Fruit fly (Drosophila melanogaster) whole organism, embryonic: Measurements from ENCODE around the gene sisA.

Source experiments
- Atf3 ChIP-seq: fragments of 200-800 bp; sonication (Bioruptor generic); optimal IDR thresholded peaks from 3 replicates; lab custom pipeline; 2016; ENCODE audit warnings: missing biosample characterization, missing genetic modification characterization
- Atf6 ChIP-seq: fragments of 200-800 bp; sonication (Bioruptor generic); IDR thresholded peaks from 2 replicates; pipeline ENCODE4 v1.3.6; 2022; ENCODE audit warnings: missing biosample characterization, missing genetic modification characterization
- Bgb ChIP-seq: fragments of 200-800 bp; sonication (Bioruptor generic); IDR thresholded peaks from 2 replicates; pipeline ENCODE4 v1.3.6; 2022; ENCODE audit warnings: missing biosample characterization, missing genetic modification characterization; ENCODE audit not compliant: partially characterized antibody
- Bteb2 ChIP-seq: fragments of 200-800 bp; sonication (Bioruptor generic); optimal IDR thresholded peaks from 2 replicates; lab custom pipeline; 2016; ENCODE audit warnings: missing biosample characterization, missing genetic modification characterization
- CG10267 ChIP-seq: fragments of 200-800 bp; sonication (Bioruptor generic); optimal IDR thresholded peaks from 2 replicates; lab custom pipeline; 2018; ENCODE audit warnings: missing biosample characterization, mild to moderate bottlenecking, missing genetic modification characterization, moderate library complexity
- CG10366 ChIP-seq: fragments of 200-800 bp; sonication (Bioruptor generic); IDR thresholded peaks from 2 replicates; pipeline ENCODE4 v1.3.6; 2022; ENCODE audit warnings: missing biosample characterization, missing genetic modification characterization
- CG10565 ChIP-seq: fragments of 200-800 bp; sonication (Bioruptor generic); optimal IDR thresholded peaks from 3 replicates; lab custom pipeline; 2016; ENCODE audit warnings: missing biosample characterization, mild to moderate bottlenecking, missing genetic modification characterization
- CG11085 ChIP-seq: fragments of 200-800 bp; sonication (Bioruptor generic); IDR thresholded peaks from 2 replicates; pipeline ENCODE4 v1.3.6; 2022; ENCODE audit warnings: missing biosample characterization, missing genetic modification characterization
- CG11696 ChIP-seq: fragments of 200-800 bp; sonication (Bioruptor generic); IDR thresholded peaks from 2 replicates; pipeline ENCODE4 v1.3.6; 2022; ENCODE audit warnings: missing biosample characterization, missing genetic modification characterization
- CG11723 ChIP-seq: fragments of 200-800 bp; sonication (Bioruptor generic); optimal IDR thresholded peaks from 2 replicates; lab custom pipeline; 2017; ENCODE audit warnings: missing biosample characterization, mild to moderate bottlenecking, missing genetic modification characterization
- CG14050 ChIP-seq: fragments of 200-800 bp; sonication (Bioruptor generic); IDR thresholded peaks from 3 replicates; pipeline ENCODE4 v1.3.6; 2022; ENCODE audit warnings: missing biosample characterization, missing genetic modification characterization
- CG1647 ChIP-seq: fragments of 200-800 bp; sonication (Bioruptor generic); optimal IDR thresholded peaks from 3 replicates; lab custom pipeline; 2016; ENCODE audit warnings: missing biosample characterization, missing genetic modification characterization
- CG16779 ChIP-seq: fragments of 200-800 bp; sonication (Bioruptor generic); IDR thresholded peaks from 2 replicates; pipeline ENCODE4 v1.3.6; 2022; ENCODE audit warnings: missing biosample characterization, missing genetic modification characterization
- CG16813 ChIP-seq: fragments of 200-800 bp; sonication (Bioruptor generic); IDR thresholded peaks from 3 replicates; pipeline ENCODE4 v1.3.6; 2022; ENCODE audit warnings: missing biosample characterization, missing genetic modification characterization; ENCODE audit not compliant: partially characterized antibody
- CG16863 ChIP-seq: fragments of 200-800 bp; sonication (Bioruptor generic); optimal IDR thresholded peaks from 3 replicates; lab custom pipeline; 2016; ENCODE audit warnings: missing biosample characterization, missing genetic modification characterization
- CG18476 ChIP-seq: fragments of 200-800 bp; sonication (Bioruptor generic); optimal IDR thresholded peaks from 2 replicates; lab custom pipeline; 2016; ENCODE audit warnings: missing biosample characterization, mild to moderate bottlenecking, missing genetic modification characterization
- CG2116 ChIP-seq: fragments of 200-800 bp; sonication (Bioruptor generic); optimal IDR thresholded peaks from 3 replicates; lab custom pipeline; 2018; ENCODE audit warnings: missing biosample characterization, mild to moderate bottlenecking, missing genetic modification characterization
- CG2202 ChIP-seq: fragments of 200-800 bp; sonication (Bioruptor generic); optimal IDR thresholded peaks from 2 replicates; lab custom pipeline; 2018; ENCODE audit warnings: missing biosample characterization, mild to moderate bottlenecking, missing genetic modification characterization
- CG30403 ChIP-seq: fragments of 200-800 bp; sonication (Bioruptor generic); optimal IDR thresholded peaks from 3 replicates; lab custom pipeline; 2016; ENCODE audit warnings: missing biosample characterization, missing genetic modification characterization
- CG31388 ChIP-seq: fragments of 200-800 bp; sonication (Bioruptor generic); optimal IDR thresholded peaks from 2 replicates; lab custom pipeline; 2016; ENCODE audit warnings: missing biosample characterization, missing genetic modification characterization
- CG3847 ChIP-seq: fragments of 200-800 bp; sonication (Bioruptor generic); IDR thresholded peaks from 2 replicates; pipeline ENCODE4 v1.3.6; 2022; ENCODE audit warnings: missing biosample characterization, missing genetic modification characterization
- CG4820 ChIP-seq: fragments of 200-800 bp; sonication (Bioruptor generic); optimal IDR thresholded peaks from 3 replicates; lab custom pipeline; 2016; ENCODE audit warnings: missing biosample characterization, missing genetic modification characterization
- CG6765 ChIP-seq: fragments of 200-800 bp; sonication (Bioruptor generic); optimal IDR thresholded peaks from 3 replicates; lab custom pipeline; 2017; ENCODE audit warnings: missing biosample characterization, mild to moderate bottlenecking, missing genetic modification characterization
- CG7745 ChIP-seq: fragments of 200-800 bp; sonication (Bioruptor generic); optimal IDR thresholded peaks from 2 replicates; lab custom pipeline; 2018; ENCODE audit warnings: missing biosample characterization, mild to moderate bottlenecking, missing genetic modification characterization, moderate library complexity
- CG8359 ChIP-seq: fragments of 200-800 bp; sonication (Bioruptor generic); optimal IDR thresholded peaks from 2 replicates; lab custom pipeline; 2017; ENCODE audit warnings: missing biosample characterization, mild to moderate bottlenecking, missing genetic modification characterization, borderline replicate concordance
- CG8924 ChIP-seq: fragments of 200-800 bp; optimal IDR thresholded peaks from 3 replicates; lab custom pipeline; 2019; ENCODE audit warnings: missing biosample characterization, mild to moderate bottlenecking, missing genetic modification characterization, moderate library complexity
- Fer2 ChIP-seq: fragments of 200-800 bp; sonication (Bioruptor generic); optimal IDR thresholded peaks from 2 replicates; lab custom pipeline; 2018; ENCODE audit warnings: missing biosample characterization, mild to moderate bottlenecking, missing genetic modification characterization, moderate library complexity
- HLH54F ChIP-seq: fragments of 200-800 bp; sonication (Bioruptor generic); optimal IDR thresholded peaks from 3 replicates; lab custom pipeline; 2016; ENCODE audit warnings: missing biosample characterization, missing genetic modification characterization
- HLHmδ ChIP-seq: fragments of 200-800 bp; sonication (Bioruptor generic); optimal IDR thresholded peaks from 2 replicates; lab custom pipeline; 2018; ENCODE audit warnings: missing biosample characterization, mild to moderate bottlenecking, missing genetic modification characterization, moderate library complexity
- Hey ChIP-seq: fragments of 200-800 bp; sonication (Bioruptor generic); optimal IDR thresholded peaks from 3 replicates; lab custom pipeline; 2018; ENCODE audit warnings: missing biosample characterization, mild to moderate bottlenecking, missing genetic modification characterization
- Kr ChIP-seq: fragments of 200-800 bp; sonication (Bioruptor generic); optimal IDR thresholded peaks from 2 replicates; lab custom pipeline; 2017; ENCODE audit warnings: missing biosample characterization, mild to moderate bottlenecking, missing genetic modification characterization
- Lim3 ChIP-seq: fragments of 200-800 bp; sonication (Bioruptor generic); IDR thresholded peaks from 2 replicates; pipeline ENCODE4 v1.3.6; 2022; ENCODE audit warnings: missing biosample characterization, missing genetic modification characterization
- Max ChIP-seq: fragments of 200-800 bp; sonication (Bioruptor generic); optimal IDR thresholded peaks from 2 replicates; lab custom pipeline; 2016; ENCODE audit warnings: missing biosample characterization, mild to moderate bottlenecking, missing genetic modification characterization
- Meics ChIP-seq: fragments of 200-800 bp; sonication (Bioruptor generic); optimal IDR thresholded peaks from 2 replicates; lab custom pipeline; 2017; ENCODE audit warnings: missing biosample characterization, mild to moderate bottlenecking, missing genetic modification characterization
- NC2α ChIP-seq: fragments of 200-800 bp; sonication (Bioruptor generic); optimal IDR thresholded peaks from 2 replicates; lab custom pipeline; 2016; ENCODE audit warnings: missing biosample characterization, missing genetic modification characterization
- Nf-YA ChIP-seq: fragments of 200-800 bp; sonication (Bioruptor generic); IDR thresholded peaks from 2 replicates; pipeline ENCODE4 v1.3.6; 2022; ENCODE audit warnings: missing biosample characterization, missing genetic modification characterization
- Usf ChIP-seq: fragments of 200-800 bp; sonication (Bioruptor generic); optimal IDR thresholded peaks from 2 replicates; lab custom pipeline; 2017; ENCODE audit warnings: missing genotype, missing biosample characterization, missing genetic modification characterization
- Vsx1 ChIP-seq: fragments of 200-800 bp; sonication (Bioruptor generic); optimal IDR thresholded peaks from 2 replicates; lab custom pipeline; 2017; ENCODE audit warnings: missing biosample characterization, mild to moderate bottlenecking, missing genetic modification characterization, missing genetic modification reagents
- Xrp1 ChIP-seq: fragments of 200-800 bp; sonication (Bioruptor generic); IDR thresholded peaks from 2 replicates; pipeline ENCODE4 v1.3.6; 2022; ENCODE audit warnings: missing biosample characterization, missing genetic modification characterization
- da ChIP-seq: fragments of 200-800 bp; sonication (Bioruptor generic); optimal IDR thresholded peaks from 2 replicates; lab custom pipeline; 2016; ENCODE audit warnings: missing biosample characterization, missing genetic modification characterization
- dpn ChIP-seq, 2 experiments: fragments of 200-800 bp; sonication (Bioruptor generic); optimal IDR thresholded peaks; 3 replicates each; lab custom pipeline; 2016; ENCODE audit warnings: missing biosample characterization in 2 of 2, missing genetic modification characterization in 2 of 2
- pho ChIP-seq: fragments of 200-800 bp; sonication (Bioruptor generic); optimal IDR thresholded peaks from 2 replicates; lab custom pipeline; 2016; ENCODE audit warnings: missing biosample characterization, missing genetic modification characterization
- rib ChIP-seq: fragments of 200-800 bp; sonication (Bioruptor generic); IDR thresholded peaks from 2 replicates; pipeline ENCODE4 v1.3.6; 2022; ENCODE audit warnings: missing biosample characterization, missing genetic modification characterization
- shn ChIP-seq: fragments of 200-800 bp; sonication (Bioruptor generic); optimal IDR thresholded peaks from 3 replicates; lab custom pipeline; 2016; ENCODE audit warnings: missing biosample characterization, missing genetic modification characterization
- tio ChIP-seq: fragments of 200-800 bp; sonication (Bioruptor generic); optimal IDR thresholded peaks from 2 replicates; lab custom pipeline; 2017; ENCODE audit warnings: missing biosample characterization, missing genetic modification characterization, inconsistent platforms
- tna ChIP-seq: fragments of 200-800 bp; sonication (Bioruptor generic); IDR thresholded peaks from 2 replicates; pipeline ENCODE4 v1.3.6; 2022; ENCODE audit warnings: missing biosample characterization, missing genetic modification characterization; ENCODE audit not compliant: partially characterized antibody
- unpg ChIP-seq: fragments of 200-800 bp; sonication (Bioruptor generic); optimal IDR thresholded peaks from 3 replicates; lab custom pipeline; 2018; ENCODE audit warnings: missing biosample characterization, mild to moderate bottlenecking, missing genetic modification characterization, moderate library complexity

The sisA gene

dm6 chrX:11338047-11338747 is 16.0 kb upstream of the sisA start (continued):
- TF ChIP-seq unpg (GFP tag; lab: Kevin White, UChicago): no peak
- TF ChIP-seq, all 482 proteins: peak for 252

dm6 chrX:11326213-11326731 is 4.1 kb upstream of the sisA start:
- TF ChIP-seq CG10565 (no peak), CG10366 (GFP tag; lab: Robert Waterston, UW) (peak; percentile 62), Atf3 (no peak), shn (GFP tag; lab: Kevin White, UChicago) (peak; percentile 43), CG6765 (GFP tag; lab: Kevin White, UChicago) (peak; percentile 47), CG30403 (GFP tag; lab: Kevin White, UChicago) (peak; percentile 73), CG7745 (tag; lab: Kevin White, UChicago) (no peak), CG16813 (GFP tag; lab: Robert Waterston, UW) (no peak), CG10267 (peak; percentile 32), Usf (GFP tag; lab: Kevin White, UChicago) (peak; percentile 22), CG11696 (GFP tag; lab: Robert Waterston, UW) (peak; percentile 89), Xrp1 (peak; percentile 74), CG3847 (GFP tag; lab: Robert Waterston, UW) (no peak; the same call in 1 of the 2 replicates), Vsx1 (GFP tag; lab: Kevin White, UChicago) (no peak), CG1647 (GFP tag; lab: Kevin White, UChicago) (peak; percentile 50), CG11085 (GFP tag; lab: Robert Waterston, UW) (0 out of 2 replicates have a peak, but pooled peaks have one; percentile 17), tna (no peak), CG14050 (GFP tag; lab: Robert Waterston, UW) (peak; percentile 40; the same call in 1 of the 3 replicates), HLH54F (GFP tag; lab: Kevin White, UChicago) (peak; percentile 47), CG16779 (GFP tag; lab: Robert Waterston, UW) (no peak), Meics (GFP tag; lab: Kevin White, UChicago) (peak; percentile 71), CG16863 (peak; percentile 54), da (GFP tag; lab: Kevin White, UChicago) (peak; percentile 5), CG8359 (GFP tag; lab: Kevin White, UChicago) (peak; percentile 51), CG11723 (GFP tag; lab: Kevin White, UChicago) (peak; percentile 40), CG18476 (GFP tag; lab: Kevin White, UChicago) (peak; percentile 30), CG31388 (no peak), CG8924 (tag; lab: Kevin White, UChicago) (peak; percentile 56), rib (GFP tag; lab: Robert Waterston, UW) (peak; percentile 33; the same call in 1 of the 2 replicates), Bgb (GFP tag; lab: Robert Waterston, UW) (no peak), CG2116 (GFP tag; lab: Kevin White, UChicago) (peak; percentile 36), Nf-YA (GFP tag; lab: Robert Waterston, UW) (no peak), CG4820 (GFP tag; lab: Kevin White, UChicago) (peak; percentile 51), pho (peak; percentile 61), Fer2 (peak; percentile 4), Hey (tag; lab: Kevin White, UChicago) (no peak), Kr (GFP tag; lab: Kevin White, UChicago) (no peak), NC2α (peak; percentile 30), dpn (GFP tag; optimal IDR thresholded peaks at IDR 0.05; lab: Kevin White, UChicago) (peak; percentile 63 to 66), Bteb2 (GFP tag; lab: Kevin White, UChicago) (peak; percentile 56), unpg (GFP tag; lab: Kevin White, UChicago) (peak; percentile 76), Max (GFP tag; lab: Kevin White, UChicago) (peak; percentile 48), HLHmδ (no peak), tio (GFP tag; lab: Kevin White, UChicago) (peak; percentile 66), Atf6 (GFP tag; lab: Robert Waterston, UW) (peak; percentile 67), CG2202 (tag; lab: Kevin White, UChicago) (peak; percentile 2), Lim3 (GFP tag; lab: Robert Waterston, UW) (no peak)
